Worm (Caenorhabditis elegans): ENCODE data around the gene his-69.

DNA sequence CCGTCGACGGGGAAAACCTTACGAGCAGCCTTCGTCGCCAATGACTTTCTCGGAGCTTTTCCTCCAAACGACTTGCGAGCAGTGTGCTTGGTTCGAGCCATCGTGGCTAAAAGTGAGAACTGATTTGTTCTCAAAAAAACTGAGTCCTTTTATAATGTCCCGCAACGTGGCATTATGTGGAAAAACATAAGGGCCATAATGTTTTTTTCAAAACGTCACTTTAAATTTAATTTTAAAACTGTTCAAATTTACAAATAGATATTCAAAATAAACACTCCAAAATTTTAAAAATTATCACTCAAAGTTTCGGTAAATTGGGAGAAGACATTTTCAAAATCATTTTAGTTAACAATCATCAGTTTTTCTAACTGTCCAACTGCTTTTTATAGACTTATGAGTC lies 1.5 kb upstream of the his-69 start, which contains the start of gene his-70:
- TF ChIP-seq dao-5 (tag; optimal IDR thresholded peaks at IDR 0.05) (no peak), W03F9.2 (tag; optimal IDR thresholded peaks at IDR 0.05) (no peak), him-1 (tag; optimal IDR thresholded peaks at IDR 0.05) (no peak)
